ENCODE assay signal across 4 worm cellular contexts in genomic region chrIII:9521410-9522090, ce11.
A peak's percentile ranks its signal among the peaks of the same experiment; 100 is the strongest.
TF ChIP-seq lines count a peak whose summit lies in the region.

TSS of gene clu-1 (minus strand) at chrIII:9521460.
TSS of gene prp-40 (plus strand) at chrIII:9522075.

TF ChIP-seq in whole organism, L2 larva, 48 proteins besides CTCF, POLR2A, EP300 and RAD21 (continues in another document):
- TF ChIP-seq ZK546.5 (tag; optimal IDR thresholded peaks at IDR 0.05; lab: Kevin White, UChicago), result peak; percentile 33
- peak; percentile 73 for TF ChIP-seq nhr-10 (tag; optimal IDR thresholded peaks at IDR 0.05; lab: Kevin White, UChicago)
- TF ChIP-seq unc-62 (GFP tag; optimal IDR thresholded peaks at IDR 0.05; lab: Kevin White, UChicago), result no peak
- TF ChIP-seq gmeb-1 (tag; optimal IDR thresholded peaks at IDR 0.05; lab: Kevin White, UChicago), result peak; percentile 89
- peak; percentile 86 for TF ChIP-seq crh-2 (tag; optimal IDR thresholded peaks at IDR 0.05; lab: Kevin White, UChicago)
- peak; percentile 36 for TF ChIP-seq blmp-1 (tag; optimal IDR thresholded peaks at IDR 0.05; lab: Kevin White, UChicago; ENCODE audit: insufficient read depth)
- no peak for TF ChIP-seq lin-39 (tag; optimal IDR thresholded peaks at IDR 0.05; lab: Kevin White, UChicago)
- TF ChIP-seq sem-4 (tag; optimal IDR thresholded peaks at IDR 0.05; lab: Kevin White, UChicago), result peak; percentile 67
- peak; percentile 42 for TF ChIP-seq ama-1 (optimal IDR thresholded peaks at IDR 0.05; lab: Kevin White, UChicago)
- TF ChIP-seq nhr-11 (tag; optimal IDR thresholded peaks at IDR 0.05; lab: Kevin White, UChicago), result no peak
- peak; percentile 50 for TF ChIP-seq ztf-4 (tag; optimal IDR thresholded peaks at IDR 0.05; lab: Kevin White, UChicago)
- TF ChIP-seq unc-39 (tag; optimal IDR thresholded peaks at IDR 0.05; lab: Kevin White, UChicago), result no peak
- TF ChIP-seq sma-9 (GFP tag; optimal IDR thresholded peaks at IDR 0.05; lab: Kevin White, UChicago), result peak; percentile 84
- no peak for TF ChIP-seq sma-9 (tag; optimal IDR thresholded peaks at IDR 0.05; lab: Kevin White, UChicago)
- TF ChIP-seq lin-13 (GFP tag; optimal IDR thresholded peaks at IDR 0.05; lab: Kevin White, UChicago), result peak; percentile 90
- peak; percentile 96 for TF ChIP-seq nhr-129 (tag; optimal IDR thresholded peaks at IDR 0.05; lab: Kevin White, UChicago)
- TF ChIP-seq lsy-2 (tag; optimal IDR thresholded peaks at IDR 0.05; lab: Kevin White, UChicago), result peak; percentile 86 to 95
- no peak for TF ChIP-seq egl-27 (tag; optimal IDR thresholded peaks at IDR 0.05; lab: Kevin White, UChicago)
- TF ChIP-seq F13H6.1 (tag; optimal IDR thresholded peaks at IDR 0.05; lab: Kevin White, UChicago), result peak; percentile 91
- peak; percentile 98 for TF ChIP-seq C34F6.9 (tag; optimal IDR thresholded peaks at IDR 0.05; lab: Kevin White, UChicago)
- TF ChIP-seq ceh-16 (tag; optimal IDR thresholded peaks at IDR 0.05; lab: Kevin White, UChicago), result peak; percentile 60
- peak in 1 of 2 experiments; percentile 46 for TF ChIP-seq mdl-1 (tag; optimal IDR thresholded peaks at IDR 0.05; lab: Kevin White, UChicago)
- TF ChIP-seq elt-1 (tag; optimal IDR thresholded peaks at IDR 0.05; lab: Kevin White, UChicago), result no peak

TF ChIP-seq in whole organism, L4 larva, 104 proteins besides CTCF, POLR2A, EP300 and RAD21 (continues in another document):
- TF ChIP-seq zfp-2 (tag; optimal IDR thresholded peaks at IDR 0.05; lab: Kevin White, UChicago) (no peak), skn-1 (tag; optimal IDR thresholded peaks at IDR 0.05; lab: Kevin White, UChicago) (no peak), set-16 (GFP tag; IDR thresholded peaks at IDR 0.05; lab: Robert Waterston, UW) (no peak), nhr-41 (GFP tag; IDR thresholded peaks at IDR 0.05; lab: Robert Waterston, UW) (no peak), ZK337.2 (GFP tag; IDR thresholded peaks at IDR 0.05; lab: Robert Waterston, UW) (no peak), ceh-82 (tag; optimal IDR thresholded peaks at IDR 0.05; lab: Kevin White, UChicago) (no peak), gei-8 (GFP tag; optimal IDR thresholded peaks at IDR 0.05; lab: Kevin White, UChicago) (no peak), hlh-30 (tag; optimal IDR thresholded peaks at IDR 0.05; lab: Kevin White, UChicago; ENCODE audit: insufficient read depth) (peak; percentile 76), nhr-76 (tag; optimal IDR thresholded peaks at IDR 0.05; lab: Kevin White, UChicago) (no peak), F44E2.7 (GFP tag; IDR thresholded peaks at IDR 0.05; lab: Robert Waterston, UW) (no peak), dpl-1 (GFP tag; optimal IDR thresholded peaks at IDR 0.05; lab: Kevin White, UChicago) (peak; percentile 83), lsy-2 (tag; optimal IDR thresholded peaks at IDR 0.05; lab: Kevin White, UChicago) (peak; percentile 70 to 94), nhr-28 (tag; optimal IDR thresholded peaks at IDR 0.05; lab: Kevin White, UChicago) (peak; percentile 64), tra-1 (GFP tag; IDR thresholded peaks at IDR 0.05; lab: Robert Waterston, UW) (no peak), lin-38 (GFP tag; IDR thresholded peaks at IDR 0.05; lab: Robert Waterston, UW) (peak; percentile 96), dmd-9 (GFP tag; IDR thresholded peaks at IDR 0.05; lab: Robert Waterston, UW) (no peak), snpc-4 (tag; optimal IDR thresholded peaks at IDR 0.05; lab: Kevin White, UChicago) (peak; percentile 23), nhr-48 (tag; optimal IDR thresholded peaks at IDR 0.05; lab: Kevin White, UChicago) (peak; percentile 40), nhr-10 (tag; optimal IDR thresholded peaks at IDR 0.05; lab: Kevin White, UChicago) (peak; percentile 18), mxl-3 (GFP tag; optimal IDR thresholded peaks at IDR 0.05; lab: Kevin White, UChicago) (peak; percentile 35), unc-39 (tag; optimal IDR thresholded peaks at IDR 0.05; lab: Kevin White, UChicago) (no peak), zfp-3 (GFP tag; conservative IDR thresholded peaks at IDR 0.05; lab: Robert Waterston, UW) (peak; percentile 57; the same call in 1 of the 2 replicates), dmd-8 (GFP tag; IDR thresholded peaks at IDR 0.05; lab: Robert Waterston, UW) (no peak), nhr-25 (tag; optimal IDR thresholded peaks at IDR 0.05; lab: Kevin White, UChicago; ENCODE audit: borderline replicate concordance, insufficient read depth) (peak; percentile 49)

TF ChIP-seq in whole organism, late embryonic, 69 proteins besides CTCF, POLR2A, EP300 and RAD21:
- TF ChIP-seq ceh-48 (tag; optimal IDR thresholded peaks at IDR 0.05; lab: Kevin White, UChicago), result peak; percentile 35
- no peak for TF ChIP-seq K09A11.1 (tag; optimal IDR thresholded peaks at IDR 0.05; lab: Kevin White, UChicago; ENCODE audit: insufficient read depth)
- TF ChIP-seq pax-1 (tag; optimal IDR thresholded peaks at IDR 0.05; lab: Kevin White, UChicago), result no peak
- peak; percentile 61 for TF ChIP-seq tbx-2 (tag; optimal IDR thresholded peaks at IDR 0.05; lab: Kevin White, UChicago)
- peak; percentile 67 for TF ChIP-seq ceh-18 (tag; optimal IDR thresholded peaks at IDR 0.05; lab: Kevin White, UChicago)
- TF ChIP-seq ttx-3 (tag; optimal IDR thresholded peaks at IDR 0.05; lab: Kevin White, UChicago), result no peak
- TF ChIP-seq unc-55 (GFP tag; optimal IDR thresholded peaks at IDR 0.05; lab: Kevin White, UChicago), result peak; percentile 56
- TF ChIP-seq nfya-1 (tag; optimal IDR thresholded peaks at IDR 0.05; lab: Kevin White, UChicago), result peak; percentile 73
- TF ChIP-seq ets-4 (tag; optimal IDR thresholded peaks at IDR 0.05; lab: Kevin White, UChicago), result no peak
- peak; percentile 5 for TF ChIP-seq ceh-34 (tag; optimal IDR thresholded peaks at IDR 0.05; lab: Kevin White, UChicago)
- peak; percentile 17 for TF ChIP-seq hlh-30 (tag; optimal IDR thresholded peaks at IDR 0.05; lab: Kevin White, UChicago; ENCODE audit: insufficient read depth)
- TF ChIP-seq ceh-31 (tag; optimal IDR thresholded peaks at IDR 0.05; lab: Kevin White, UChicago), result peak; percentile 50
- TF ChIP-seq unc-42 (tag; optimal IDR thresholded peaks at IDR 0.05; lab: Kevin White, UChicago), result peak; percentile 75
- TF ChIP-seq elt-2 (tag; optimal IDR thresholded peaks at IDR 0.05; lab: Kevin White, UChicago), result peak; percentile 34

TF ChIP-seq in whole organism, mixed stage, embryonic, 35 proteins besides CTCF, POLR2A, EP300 and RAD21:
- TF ChIP-seq mls-2 (tag; optimal IDR thresholded peaks at IDR 0.05; lab: Kevin White, UChicago) (no peak), mab-5 (tag; optimal IDR thresholded peaks at IDR 0.05; lab: Kevin White, UChicago) (no peak), elt-1 (tag; optimal IDR thresholded peaks at IDR 0.05; lab: Kevin White, UChicago; ENCODE audit: borderline replicate concordance, insufficient read depth) (peak; percentile 13), blmp-1 (tag; optimal IDR thresholded peaks at IDR 0.05; lab: Kevin White, UChicago) (no peak), mep-1 (tag; optimal IDR thresholded peaks at IDR 0.05; lab: Kevin White, UChicago) (peak; percentile 63), hlh-1 (tag; optimal IDR thresholded peaks at IDR 0.05; lab: Kevin White, UChicago) (peak; percentile 36), nhr-12 (tag; optimal IDR thresholded peaks at IDR 0.05; lab: Kevin White, UChicago) (no peak), lsy-2 (tag; optimal IDR thresholded peaks at IDR 0.05; lab: Kevin White, UChicago) (peak; percentile 82), pha-4 (tag; optimal IDR thresholded peaks at IDR 0.05; lab: Kevin White, UChicago) (peak; percentile 88), ceh-39 (tag; optimal IDR thresholded peaks at IDR 0.05; lab: Kevin White, UChicago) (peak; percentile 58), cnd-1 (tag; optimal IDR thresholded peaks at IDR 0.05; lab: Kevin White, UChicago) (no peak), zip-8 (tag; optimal IDR thresholded peaks at IDR 0.05; lab: Kevin White, UChicago) (no peak), ces-1 (GFP tag; optimal IDR thresholded peaks at IDR 0.05; lab: Kevin White, UChicago) (peak; percentile 72), unc-62 (GFP tag; optimal IDR thresholded peaks at IDR 0.05; lab: Kevin White, UChicago) (peak; percentile 24), nhr-28 (tag; optimal IDR thresholded peaks at IDR 0.05; lab: Kevin White, UChicago) (no peak), lin-32 (GFP tag; optimal IDR thresholded peaks at IDR 0.05; lab: Kevin White, UChicago) (no peak), nhr-237 (tag; optimal IDR thresholded peaks at IDR 0.05; lab: Kevin White, UChicago) (peak; percentile 75), M03D4.4 (tag; optimal IDR thresholded peaks at IDR 0.05; lab: Kevin White, UChicago) (no peak), unc-120 (tag; optimal IDR thresholded peaks at IDR 0.05; lab: Kevin White, UChicago; ENCODE audit: poor library complexity, severe bottlenecking) (peak; percentile 30), lin-13 (tag; optimal IDR thresholded peaks at IDR 0.05; lab: Kevin White, UChicago) (peak; percentile 81), drap-1 (GFP tag; optimal IDR thresholded peaks at IDR 0.05; lab: Kevin White, UChicago) (peak; percentile 15)
